Fruit fly (Drosophila melanogaster) whole organism, embryonic: ENCODE results near the gene CG13070.
A peak's percentile ranks its signal among the peaks of the same experiment; 100 is the strongest.

Source experiments
- CG1024 ChIP-seq: fragments of 200-800 bp; sonication (Bioruptor generic); IDR thresholded peaks from 2 replicates; pipeline ENCODE4 v1.3.6; 2022; ENCODE audit warnings: missing biosample characterization, missing genetic modification characterization
- CG11085 ChIP-seq: fragments of 200-800 bp; sonication (Bioruptor generic); IDR thresholded peaks from 2 replicates; pipeline ENCODE4 v1.3.6; 2022; ENCODE audit warnings: missing biosample characterization, missing genetic modification characterization
- CG11398 ChIP-seq: fragments of 200-800 bp; sonication (Bioruptor generic); optimal IDR thresholded peaks from 2 replicates; lab custom pipeline; 2016; ENCODE audit warnings: missing biosample characterization, missing genetic modification characterization
- CG11560 ChIP-seq: fragments of 200-800 bp; sonication (Bioruptor generic); IDR thresholded peaks from 3 replicates; pipeline ENCODE4 v1.3.6; 2022; ENCODE audit warnings: missing biosample characterization, missing genetic modification characterization
- CG12299 ChIP-seq: fragments of 200-800 bp; sonication (Bioruptor generic); optimal IDR thresholded peaks from 2 replicates; lab custom pipeline; 2018; ENCODE audit warnings: missing biosample characterization, mild to moderate bottlenecking, missing genetic modification characterization
- CG13287 ChIP-seq: fragments of 200-800 bp; sonication (Bioruptor generic); IDR thresholded peaks from 2 replicates; pipeline ENCODE4 v1.3.6; 2022; ENCODE audit warnings: missing biosample characterization, missing genetic modification characterization; ENCODE audit not compliant: partially characterized antibody
- CG15073 ChIP-seq: fragments of 200-800 bp; sonication (Bioruptor generic); optimal IDR thresholded peaks from 2 replicates; lab custom pipeline; 2016; ENCODE audit warnings: missing biosample characterization, missing genetic modification characterization
- CG15479 ChIP-seq: fragments of 200-800 bp; sonication (Bioruptor generic); optimal IDR thresholded peaks from 3 replicates; lab custom pipeline; 2019; ENCODE audit warnings: missing biosample characterization, mild to moderate bottlenecking, missing genetic modification characterization, moderate library complexity
- CG1602 ChIP-seq: fragments of 200-800 bp; sonication (Bioruptor generic); optimal IDR thresholded peaks from 3 replicates; lab custom pipeline; 2016; ENCODE audit warnings: missing biosample characterization, missing genetic modification characterization
- CG17612 ChIP-seq: fragments of 200-800 bp; sonication (Bioruptor generic); IDR thresholded peaks from 2 replicates; pipeline ENCODE4 v1.3.6; 2022; ENCODE audit warnings: missing biosample characterization, missing genetic modification characterization
- CG32767 ChIP-seq: fragments of 200-800 bp; sonication (Bioruptor generic); IDR thresholded peaks from 2 replicates; pipeline ENCODE4 v1.3.6; 2022; ENCODE audit warnings: missing biosample characterization, missing genetic modification characterization
- CG4424 ChIP-seq: fragments of 200-800 bp; sonication (Bioruptor generic); optimal IDR thresholded peaks from 3 replicates; lab custom pipeline; 2016; ENCODE audit warnings: missing biosample characterization, missing genetic modification characterization
- CG4730 ChIP-seq: fragments of 200-800 bp; sonication (Bioruptor generic); IDR thresholded peaks from 2 replicates; pipeline ENCODE4 v1.3.6; 2022; ENCODE audit warnings: missing biosample characterization, missing genetic modification characterization
- CG6689 ChIP-seq: fragments of 200-800 bp; sonication (Bioruptor generic); IDR thresholded peaks from 2 replicates; pipeline ENCODE4 v1.3.6; 2022; ENCODE audit warnings: missing biosample characterization, missing genetic modification characterization
- Drgx ChIP-seq: fragments of 200-800 bp; sonication (Bioruptor generic); IDR thresholded peaks from 2 replicates; pipeline ENCODE4 v1.3.6; 2022; ENCODE audit warnings: missing biosample characterization, missing genetic modification characterization
- ERR ChIP-seq: fragments of 200-800 bp; sonication (Bioruptor generic); optimal IDR thresholded peaks from 2 replicates; lab custom pipeline; 2016; ENCODE audit warnings: missing biosample characterization, missing genetic modification characterization
- H15 ChIP-seq: fragments of 200-800 bp; sonication (Bioruptor generic); IDR thresholded peaks from 3 replicates; pipeline ENCODE4 v1.3.6; 2022; ENCODE audit warnings: missing biosample characterization, missing genetic modification characterization
- Hey ChIP-seq: fragments of 200-800 bp; sonication (Bioruptor generic); optimal IDR thresholded peaks from 3 replicates; lab custom pipeline; 2018; ENCODE audit warnings: missing biosample characterization, mild to moderate bottlenecking, missing genetic modification characterization
- Hsf ChIP-seq: fragments of 200-800 bp; sonication (Bioruptor generic); optimal IDR thresholded peaks from 3 replicates; lab custom pipeline; 2016; ENCODE audit warnings: missing biosample characterization, missing genetic modification characterization
- Mes4 ChIP-seq: fragments of 200-800 bp; sonication (Bioruptor generic); optimal IDR thresholded peaks from 2 replicates; lab custom pipeline; 2016; ENCODE audit warnings: missing biosample characterization, missing genetic modification characterization
- NC2α ChIP-seq: fragments of 200-800 bp; sonication (Bioruptor generic); optimal IDR thresholded peaks from 2 replicates; lab custom pipeline; 2016; ENCODE audit warnings: missing biosample characterization, missing genetic modification characterization
- Optix ChIP-seq: fragments of 200-800 bp; sonication (Bioruptor generic); IDR thresholded peaks from 3 replicates; pipeline ENCODE4 v1.3.6; 2022; ENCODE audit warnings: missing biosample characterization, missing genetic modification characterization
- Scr ChIP-seq: fragments of 200-800 bp; sonication (Bioruptor generic); IDR thresholded peaks from 2 replicates; pipeline ENCODE4 v1.3.6; 2022; ENCODE audit warnings: missing biosample characterization, missing genetic modification characterization; ENCODE audit not compliant: partially characterized antibody
- ash1 ChIP-seq: fragments of 200-800 bp; sonication (Bioruptor generic); optimal IDR thresholded peaks from 2 replicates; lab custom pipeline; 2018; ENCODE audit warnings: missing biosample characterization, mild to moderate bottlenecking, missing genetic modification characterization
- cato ChIP-seq: fragments of 200-800 bp; sonication (Bioruptor generic); optimal IDR thresholded peaks from 2 replicates; lab custom pipeline; 2016; ENCODE audit warnings: missing biosample characterization, missing genetic modification characterization, borderline replicate concordance
- crol ChIP-seq: fragments of 200-800 bp; sonication (Bioruptor generic); IDR thresholded peaks from 2 replicates; pipeline ENCODE4 v1.3.6; 2022; ENCODE audit warnings: missing biosample characterization, missing genetic modification characterization
- exex ChIP-seq: fragments of 200-800 bp; sonication (Bioruptor generic); optimal IDR thresholded peaks from 4 replicates; lab custom pipeline; 2018; ENCODE audit warnings: missing biosample characterization, mild to moderate bottlenecking, missing genetic modification characterization, moderate library complexity
- fd3F ChIP-seq: fragments of 200-800 bp; sonication (Bioruptor generic); optimal IDR thresholded peaks from 2 replicates; lab custom pipeline; 2018; ENCODE audit warnings: missing biosample characterization, mild to moderate bottlenecking, missing genetic modification characterization, moderate library complexity
- her ChIP-seq: fragments of 200-800 bp; sonication (Bioruptor generic); optimal IDR thresholded peaks from 2 replicates; lab custom pipeline; 2016; ENCODE audit warnings: missing biosample characterization, missing genetic modification characterization
- nerfin-1 ChIP-seq: fragments of 200-800 bp; sonication (Bioruptor generic); optimal IDR thresholded peaks from 3 replicates; lab custom pipeline; 2019; ENCODE audit warnings: missing biosample characterization, mild to moderate bottlenecking, missing genetic modification characterization, moderate library complexity
- nmo ChIP-seq: fragments of 200-800 bp; sonication (Bioruptor generic); optimal IDR thresholded peaks from 2 replicates; lab custom pipeline; 2018; ENCODE audit warnings: missing biosample characterization, mild to moderate bottlenecking, missing genetic modification characterization, moderate library complexity
- nom ChIP-seq: fragments of 200-800 bp; sonication (Bioruptor generic); optimal IDR thresholded peaks from 2 replicates; lab custom pipeline; 2017; ENCODE audit warnings: missing biosample characterization, missing genetic modification characterization, mild to moderate bottlenecking, moderate library complexity, missing genetic modification reagents
- repo ChIP-seq: fragments of 200-800 bp; sonication (Bioruptor generic); optimal IDR thresholded peaks from 2 replicates; lab custom pipeline; 2016; ENCODE audit warnings: missing biosample characterization, missing genetic modification characterization
- rib ChIP-seq: fragments of 200-800 bp; sonication (Bioruptor generic); IDR thresholded peaks from 2 replicates; pipeline ENCODE4 v1.3.6; 2022; ENCODE audit warnings: missing biosample characterization, missing genetic modification characterization
- schlank ChIP-seq: fragments of 200-800 bp; sonication (Bioruptor generic); optimal IDR thresholded peaks from 2 replicates; lab custom pipeline; 2018; ENCODE audit warnings: missing biosample characterization, mild to moderate bottlenecking, missing genetic modification characterization
- slp2 ChIP-seq: fragments of 200-800 bp; sonication (Bioruptor generic); optimal IDR thresholded peaks from 2 replicates; lab custom pipeline; 2016; ENCODE audit warnings: missing biosample characterization, missing genetic modification characterization
- sr ChIP-seq: fragments of 200-800 bp; sonication (Bioruptor generic); IDR thresholded peaks from 3 replicates; pipeline ENCODE4 v1.3.6; 2022; ENCODE audit warnings: missing biosample characterization, missing genetic modification characterization
- sug ChIP-seq: fragments of 200-800 bp; optimal IDR thresholded peaks from 2 replicates; lab custom pipeline; 2019; ENCODE audit warnings: missing biosample characterization, mild to moderate bottlenecking, missing genetic modification characterization, moderate library complexity
- zen ChIP-seq: fragments of 200-800 bp; sonication (Bioruptor generic); optimal IDR thresholded peaks from 3 replicates; lab custom pipeline; 2018; ENCODE audit warnings: missing biosample characterization, mild to moderate bottlenecking, missing genetic modification characterization, moderate library complexity

CG13070 gene

DNA sequence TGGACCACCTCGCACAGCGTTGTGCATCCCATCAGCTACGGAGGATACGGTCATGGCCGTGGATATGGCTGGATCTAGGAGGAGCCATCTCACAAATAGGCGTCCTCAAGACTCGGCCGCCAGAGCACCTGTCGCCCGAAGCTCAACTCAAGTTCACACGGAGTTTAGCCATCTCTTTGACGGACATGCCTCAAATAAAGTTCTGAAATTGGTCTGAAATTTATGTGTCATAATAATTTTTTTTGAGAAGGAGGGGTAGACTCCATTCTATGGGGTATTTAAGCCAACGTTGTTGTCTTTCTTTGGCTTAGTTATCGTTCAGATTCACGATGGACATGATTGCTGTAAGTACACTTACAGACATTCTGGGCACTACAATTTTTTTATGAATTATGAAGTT is at the start of gene CG13070:
Gene CG13070 (plus strand): TSS at position 301 of the 400 bp plus-strand sequence.
- no peak for TF ChIP-seq CG4730 (GFP tag; lab: Robert Waterston, UW)
- TF ChIP-seq fd3F (GFP tag; lab: Kevin White, UChicago), result no peak
- no peak for TF ChIP-seq zen (tag; lab: Kevin White, UChicago)
- TF ChIP-seq CG11398 (GFP tag; lab: Kevin White, UChicago), result no peak
- TF ChIP-seq Hsf (GFP tag; lab: Kevin White, UChicago), result no peak
- no peak for TF ChIP-seq slp2
- no peak for TF ChIP-seq Scr (GFP tag; lab: Robert Waterston, UW)
- TF ChIP-seq NC2α (GFP tag; lab: Kevin White, UChicago), result no peak
- no peak for TF ChIP-seq CG15479 (GFP tag; lab: Kevin White, UChicago)
- no peak for TF ChIP-seq CG1024 (GFP tag; lab: Robert Waterston, UW)
- TF ChIP-seq CG1602 (GFP tag; lab: Kevin White, UChicago), result no peak
- no peak for TF ChIP-seq CG17612 (GFP tag; lab: Robert Waterston, UW)
- no peak for TF ChIP-seq CG11085
- TF ChIP-seq ash1 (GFP tag; lab: Kevin White, UChicago), result no peak
- TF ChIP-seq her (GFP tag; lab: Kevin White, UChicago), result no peak
- no peak for TF ChIP-seq nerfin-1 (tag; lab: Kevin White, UChicago)
- no peak for TF ChIP-seq H15 (GFP tag; lab: Robert Waterston, UW)
- no peak for TF ChIP-seq Hey (tag; lab: Kevin White, UChicago)
- TF ChIP-seq CG12299 (tag; lab: Kevin White, UChicago), result no peak
- TF ChIP-seq CG32767 (GFP tag; lab: Robert Waterston, UW), result no peak
- TF ChIP-seq, all 482 proteins: peak for 0

DNA sequence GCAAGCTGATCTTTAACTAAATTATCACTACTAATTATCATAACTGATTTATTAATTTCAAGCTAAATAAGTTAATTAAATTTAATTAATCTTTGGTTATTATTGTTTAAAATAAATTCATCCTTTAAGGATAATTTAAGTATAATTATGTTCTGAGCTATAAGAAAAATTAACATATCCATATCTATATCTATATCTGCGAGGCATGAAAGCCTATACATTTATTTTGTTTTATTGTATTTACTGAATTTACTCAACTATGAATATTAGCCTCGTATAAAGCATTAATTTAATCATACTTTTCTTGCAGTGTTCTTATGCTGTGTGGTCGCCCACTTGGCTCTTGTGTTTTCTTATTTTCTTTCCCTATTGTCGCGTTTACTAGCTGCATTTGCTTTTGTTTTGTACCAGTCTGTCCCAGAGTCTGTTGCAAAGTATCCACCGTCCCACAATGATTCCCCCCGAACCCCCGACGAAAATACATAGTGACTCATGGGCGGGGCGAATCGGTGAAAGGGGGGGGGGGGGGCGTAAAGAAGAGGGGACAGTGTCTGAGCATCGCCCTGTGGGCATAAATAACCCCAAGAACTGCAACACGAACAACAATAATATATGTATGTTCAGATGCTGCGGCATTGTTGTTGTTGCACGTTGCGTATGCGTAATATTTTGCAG is 48.5 kb upstream of the CG13070 start:
- no peak for TF ChIP-seq rib (GFP tag; lab: Robert Waterston, UW)
- peak; percentile 27 for TF ChIP-seq nom (GFP tag; lab: Kevin White, UChicago)
- peak; percentile 43; the same call in 1 of the 2 replicates for TF ChIP-seq Drgx
- peak; percentile 48; the same call in 1 of the 3 replicates for TF ChIP-seq sr (GFP tag; lab: Robert Waterston, UW)
- peak; percentile 51 for TF ChIP-seq crol (GFP tag; lab: Robert Waterston, UW)

DNA sequence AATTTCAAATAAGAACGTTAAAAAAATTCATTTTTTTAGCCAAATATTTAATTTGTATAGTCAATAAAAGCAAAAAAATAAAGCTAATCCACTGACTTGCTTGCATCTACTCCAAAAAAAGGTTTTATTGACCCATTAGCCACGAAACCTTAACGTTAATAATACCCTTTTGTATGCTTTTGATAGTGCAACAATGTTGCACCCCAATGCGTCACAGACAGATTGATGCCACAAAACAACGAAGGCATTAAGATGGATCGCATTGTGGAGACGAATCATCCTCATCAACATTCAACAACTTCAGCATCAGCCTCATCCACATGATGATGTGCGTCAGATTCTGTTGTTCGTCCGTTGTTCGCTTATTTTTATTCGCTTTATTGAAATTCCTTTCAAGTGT is 47.7 kb upstream of the CG13070 start:
- no peak for TF ChIP-seq CG13287 (GFP tag; lab: Robert Waterston, UW)
- TF ChIP-seq cato, result no peak
- TF ChIP-seq CG4730 (GFP tag; lab: Robert Waterston, UW), result no peak
- no peak for TF ChIP-seq nmo (GFP tag; lab: Kevin White, UChicago)
- TF ChIP-seq sug (tag; lab: Kevin White, UChicago), result no peak
- no peak for TF ChIP-seq CG6689 (GFP tag; lab: Robert Waterston, UW)
- no peak for TF ChIP-seq Optix
- TF ChIP-seq CG15073 (GFP tag; lab: Kevin White, UChicago), result no peak
- TF ChIP-seq Mes4 (GFP tag; lab: Kevin White, UChicago), result no peak
- no peak for TF ChIP-seq schlank (tag; lab: Kevin White, UChicago)
- TF ChIP-seq exex (tag; lab: Kevin White, UChicago), result no peak
- no peak for TF ChIP-seq CG11560 (tag; lab: Robert Waterston, UW)
- no peak for TF ChIP-seq CG4424 (GFP tag; lab: Kevin White, UChicago)
- no peak for TF ChIP-seq ERR (GFP tag; lab: Kevin White, UChicago)
- no peak for TF ChIP-seq crol (GFP tag; lab: Robert Waterston, UW)
- TF ChIP-seq repo (GFP tag; lab: Kevin White, UChicago), result no peak
